Worm (Caenorhabditis elegans) whole organism, late embryonic: Measurements from ENCODE around the gene C45G9.4.

ENCODE experiments used
- C08G9.2 ChIP-seq: sonication (generic microtip); optimal IDR thresholded peaks from 2 replicates; lab custom pipeline; 2016; ENCODE audit warnings: mild to moderate bottlenecking, missing genetic modification characterization, moderate library complexity, missing compliant biosample characterization
- C38D4.7 ChIP-seq: fragments of 200-800 bp; sonication (Bioruptor generic); optimal IDR thresholded peaks from 2 replicates; lab custom pipeline; 2018; ENCODE audit warnings: mild to moderate bottlenecking, missing genetic modification characterization, moderate library complexity, missing compliant biosample characterization
- F13H6.1 ChIP-seq: sonication (generic microtip); optimal IDR thresholded peaks from 2 replicates; lab custom pipeline; 2016; ENCODE audit warnings: missing genetic modification characterization, missing compliant biosample characterization
- K02D7.2 ChIP-seq: sonication (generic microtip); optimal IDR thresholded peaks from 2 replicates; lab custom pipeline; 2017; ENCODE audit warnings: mild to moderate bottlenecking, missing genetic modification characterization, missing compliant biosample characterization
- T23F11.4 ChIP-seq: fragments of 200-800 bp; sonication (Bioruptor generic); optimal IDR thresholded peaks from 2 replicates; lab custom pipeline; 2018; ENCODE audit warnings: mild to moderate bottlenecking, missing genetic modification characterization, missing compliant biosample characterization
- Y22D7AL.16 ChIP-seq: sonication (generic microtip); optimal IDR thresholded peaks from 2 replicates; lab custom pipeline; 2016; ENCODE audit warnings: missing genetic modification characterization, missing compliant biosample characterization
- ama-1 ChIP-seq: fragments of 150-350 bp; optimal IDR thresholded peaks from 2 replicates; lab custom pipeline; 2014
- ceh-14 ChIP-seq: sonication (generic microtip); optimal IDR thresholded peaks from 2 replicates; lab custom pipeline; 2016; ENCODE audit warnings: missing genotype, missing genetic modification characterization, missing compliant biosample characterization
- ceh-2 ChIP-seq: sonication (generic microtip); optimal IDR thresholded peaks from 2 replicates; lab custom pipeline; 2016; ENCODE audit warnings: missing genotype, missing genetic modification characterization, missing compliant biosample characterization
- ceh-22 ChIP-seq: sonication (generic microtip); optimal IDR thresholded peaks from 2 replicates; lab custom pipeline; 2017; ENCODE audit warnings: missing biosample characterization, missing genetic modification characterization
- ceh-24 ChIP-seq: sonication (generic microtip); optimal IDR thresholded peaks from 2 replicates; lab custom pipeline; 2016; ENCODE audit warnings: mild to moderate bottlenecking, missing genetic modification characterization, missing compliant biosample characterization
- ceh-31 ChIP-seq: sonication (generic microtip); optimal IDR thresholded peaks from 2 replicates; lab custom pipeline; 2016; ENCODE audit warnings: missing genetic modification characterization, missing compliant biosample characterization
- ceh-45 ChIP-seq: fragments of 200-800 bp; sonication (Bioruptor generic); IDR thresholded peaks from 2 replicates; pipeline ENCODE4 v1.3.6; 2022; ENCODE audit warnings: missing genetic modification reagents, missing genetic modification characterization, missing compliant biosample characterization
- ceh-48 ChIP-seq: sonication (generic microtip); optimal IDR thresholded peaks from 2 replicates; lab custom pipeline; 2016; ENCODE audit warnings: missing genetic modification characterization, inconsistent platforms, missing compliant biosample characterization
- ceh-6 ChIP-seq: fragments of 200-800 bp; sonication (Bioruptor generic); optimal IDR thresholded peaks from 2 replicates; lab custom pipeline; 2018; ENCODE audit warnings: mild to moderate bottlenecking, missing genetic modification characterization, missing compliant biosample characterization
- che-1 ChIP-seq: sonication (generic microtip); optimal IDR thresholded peaks from 2 replicates; lab custom pipeline; 2016; ENCODE audit warnings: mild to moderate bottlenecking, missing genetic modification characterization, missing compliant biosample characterization
- elt-2 ChIP-seq: sonication (generic microtip); optimal IDR thresholded peaks from 2 replicates; lab custom pipeline; 2016; ENCODE audit warnings: missing genetic modification reagents, missing genetic modification characterization, missing compliant biosample characterization
- ets-4 ChIP-seq: sonication (generic microtip); optimal IDR thresholded peaks from 2 replicates; lab custom pipeline; 2016; ENCODE audit warnings: missing genetic modification characterization, missing compliant biosample characterization
- fax-1 ChIP-seq: sonication (generic microtip); optimal IDR thresholded peaks from 2 replicates; lab custom pipeline; 2016; ENCODE audit warnings: missing genotype, missing genetic modification characterization, missing compliant biosample characterization
- fkh-6 ChIP-seq: sonication (generic microtip); optimal IDR thresholded peaks from 2 replicates; lab custom pipeline; 2016; ENCODE audit warnings: missing genetic modification characterization, missing compliant biosample characterization
- hlh-13 ChIP-seq: fragments of 200-800 bp; sonication (Bioruptor generic); optimal IDR thresholded peaks from 2 replicates; lab custom pipeline; 2018; ENCODE audit warnings: mild to moderate bottlenecking, missing genetic modification characterization, missing compliant biosample characterization
- hlh-15 ChIP-seq: sonication (generic microtip); optimal IDR thresholded peaks from 2 replicates; lab custom pipeline; 2016; ENCODE audit warnings: missing genetic modification characterization, missing compliant biosample characterization
- hlh-30 ChIP-seq: sonication (generic microtip); optimal IDR thresholded peaks from 2 replicates; lab custom pipeline; 2017; ENCODE audit warnings: antibody characterized with exemption, missing genetic modification characterization, missing compliant biosample characterization; ENCODE audit not compliant: insufficient read depth
- hlh-6 ChIP-seq: sonication (generic microtip); optimal IDR thresholded peaks from 2 replicates; lab custom pipeline; 2016; ENCODE audit warnings: missing genotype, missing genetic modification characterization, missing compliant biosample characterization
- hlh-8 ChIP-seq: sonication (generic microtip); optimal IDR thresholded peaks from 2 replicates; lab custom pipeline; 2016; ENCODE audit warnings: missing genotype, missing genetic modification characterization, missing compliant biosample characterization
- lim-6 ChIP-seq: sonication (generic microtip); optimal IDR thresholded peaks from 2 replicates; lab custom pipeline; 2016; ENCODE audit warnings: missing genetic modification characterization, missing compliant biosample characterization
- lin-11 ChIP-seq: fragments of 200-800 bp; sonication (Bioruptor generic); optimal IDR thresholded peaks from 2 replicates; lab custom pipeline; 2018; ENCODE audit warnings: mild to moderate bottlenecking, missing genetic modification characterization, missing compliant biosample characterization
- madf-2 ChIP-seq: sonication (generic microtip); optimal IDR thresholded peaks from 2 replicates; lab custom pipeline; 2017; ENCODE audit warnings: missing genetic modification characterization, missing compliant biosample characterization
- nhr-11 ChIP-seq: fragments of 150-350 bp; optimal IDR thresholded peaks from 2 replicates; lab custom pipeline; 2014; ENCODE audit warnings: missing biosample characterization, missing genetic modification characterization
- nhr-232 ChIP-seq: sonication (generic microtip); optimal IDR thresholded peaks from 2 replicates; lab custom pipeline; 2016; ENCODE audit warnings: missing genetic modification characterization, missing compliant biosample characterization
- pax-1 ChIP-seq: fragments of 150-350 bp; optimal IDR thresholded peaks from 2 replicates; lab custom pipeline; 2014; ENCODE audit warnings: missing biosample characterization, missing genetic modification characterization
- pha-2 ChIP-seq: sonication (generic microtip); optimal IDR thresholded peaks from 2 replicates; lab custom pipeline; 2017; ENCODE audit warnings: mild to moderate bottlenecking, missing genetic modification characterization, missing compliant biosample characterization
- pqm-1 ChIP-seq: sonication (generic microtip); optimal IDR thresholded peaks from 2 replicates; lab custom pipeline; 2016; ENCODE audit warnings: missing genetic modification characterization, missing compliant biosample characterization
- pros-1 ChIP-seq: fragments of 150-350 bp; optimal IDR thresholded peaks from 2 replicates; lab custom pipeline; 2014; ENCODE audit warnings: missing biosample characterization, missing genetic modification reagents, missing genetic modification characterization
- ref-2 ChIP-seq: sonication (generic microtip); optimal IDR thresholded peaks from 2 replicates; lab custom pipeline; 2016; ENCODE audit warnings: missing genetic modification characterization, missing compliant biosample characterization
- sdc-2 ChIP-seq: sonication (generic microtip); optimal IDR thresholded peaks from 2 replicates; lab custom pipeline; 2016; ENCODE audit warnings: missing genotype, missing genetic modification characterization, missing compliant biosample characterization
- sox-4 ChIP-seq: sonication (generic microtip); optimal IDR thresholded peaks from 2 replicates; lab custom pipeline; 2017; ENCODE audit warnings: mild to moderate bottlenecking, missing genetic modification characterization, inconsistent platforms, missing compliant biosample characterization
- syd-9 ChIP-seq: sonication (generic microtip); optimal IDR thresholded peaks from 2 replicates; lab custom pipeline; 2016; ENCODE audit warnings: mild to moderate bottlenecking, missing genetic modification characterization, moderate library complexity, missing compliant biosample characterization
- tbx-2 ChIP-seq: sonication (generic microtip); optimal IDR thresholded peaks from 2 replicates; lab custom pipeline; 2016; ENCODE audit warnings: missing genetic modification characterization, missing compliant biosample characterization
- ttx-3 ChIP-seq: sonication (generic microtip); optimal IDR thresholded peaks from 2 replicates; lab custom pipeline; 2016; ENCODE audit warnings: missing genetic modification reagents, missing genetic modification characterization, missing compliant biosample characterization
- unc-3 ChIP-seq, 2 experiments: fragments of 200-800 bp in 1 of 2; sonication (Bioruptor generic) in 1 of 2; sonication (generic microtip) in 1 of 2; conservative IDR thresholded peaks in 1 of 2; optimal IDR thresholded peaks in 1 of 2; 2 replicates each; pipeline versions ENCODE4 v1.3.6 to Lab custom; 2016 to 2022; ENCODE audit warnings: missing compliant biosample characterization in 2 of 2, missing genetic modification characterization in 2 of 2, missing genetic modification reagents in 1 of 2
- unc-55 ChIP-seq: sonication (generic microtip); optimal IDR thresholded peaks from 2 replicates; lab custom pipeline; 2017; ENCODE audit warnings: missing biosample characterization, missing genetic modification reagents, missing genetic modification characterization
- unc-86 ChIP-seq: sonication (generic microtip); optimal IDR thresholded peaks from 2 replicates; lab custom pipeline; 2016; ENCODE audit warnings: missing genetic modification characterization, missing compliant biosample characterization
- zip-5 ChIP-seq: sonication (generic microtip); optimal IDR thresholded peaks from 2 replicates; lab custom pipeline; 2016; ENCODE audit warnings: missing genetic modification characterization, missing compliant biosample characterization
- ztf-16 ChIP-seq: sonication (generic microtip); optimal IDR thresholded peaks from 2 replicates; lab custom pipeline; 2017; ENCODE audit warnings: missing genetic modification characterization, missing compliant biosample characterization

Gene C45G9.4

DNA sequence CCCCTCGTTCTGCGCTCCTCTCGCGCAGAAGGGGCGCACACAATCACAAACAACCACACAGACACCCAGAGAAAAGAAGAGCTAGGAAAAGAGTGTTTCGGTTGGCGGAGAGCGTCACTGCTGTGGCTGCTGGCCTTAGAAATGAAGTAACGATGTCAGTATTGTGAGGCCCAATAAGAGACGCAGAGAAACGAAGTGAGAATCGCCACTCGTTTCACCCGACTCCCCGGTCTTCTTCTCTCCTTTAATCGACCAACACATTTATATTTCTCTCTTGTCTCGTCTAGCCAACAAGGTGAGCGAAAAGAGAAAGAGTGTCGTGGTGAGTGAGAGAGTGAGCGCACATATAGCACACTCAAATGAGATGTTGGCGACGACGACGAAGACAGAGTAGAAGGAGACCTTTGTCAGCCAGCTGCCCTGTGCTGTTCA lies 48.6 kb upstream of the C45G9.4 start (continued):
- no peak for TF ChIP-seq ceh-6 (GFP tag; lab: Kevin White, UChicago)
- TF ChIP-seq pax-1: peak; percentile 67
- TF ChIP-seq C08G9.2 (tag; lab: Kevin White, UChicago): peak; percentile 48
- TF ChIP-seq ama-1 (lab: Kevin White, UChicago): no peak
- peak; percentile 54 for TF ChIP-seq hlh-6 (tag; lab: Kevin White, UChicago)
- TF ChIP-seq che-1 (tag; lab: Kevin White, UChicago): no peak
- TF ChIP-seq Y22D7AL.16 (tag; lab: Kevin White, UChicago): no peak
- TF ChIP-seq ceh-22 (tag; lab: Kevin White, UChicago): no peak
- TF ChIP-seq ceh-48 (tag; lab: Kevin White, UChicago): peak; percentile 43
- TF ChIP-seq lim-6 (tag; lab: Kevin White, UChicago): peak; percentile 58
- TF ChIP-seq ceh-45 (GFP tag; lab: Robert Waterston, UW): no peak
- peak; percentile 70 for TF ChIP-seq ceh-2 (tag; lab: Kevin White, UChicago)
- TF ChIP-seq fkh-6 (tag; lab: Kevin White, UChicago): no peak
- peak; percentile 70 for TF ChIP-seq pha-2
- peak; percentile 84 for TF ChIP-seq ets-4 (tag; lab: Kevin White, UChicago)
- peak; percentile 73 for TF ChIP-seq hlh-30 (tag; lab: Kevin White, UChicago)
- peak; percentile 97 for TF ChIP-seq tbx-2 (tag; lab: Kevin White, UChicago)
- peak; percentile 65 for TF ChIP-seq hlh-8 (tag; lab: Kevin White, UChicago)
- TF ChIP-seq fax-1: peak; percentile 39
- peak; percentile 20 for TF ChIP-seq elt-2 (tag; lab: Kevin White, UChicago)

DNA sequence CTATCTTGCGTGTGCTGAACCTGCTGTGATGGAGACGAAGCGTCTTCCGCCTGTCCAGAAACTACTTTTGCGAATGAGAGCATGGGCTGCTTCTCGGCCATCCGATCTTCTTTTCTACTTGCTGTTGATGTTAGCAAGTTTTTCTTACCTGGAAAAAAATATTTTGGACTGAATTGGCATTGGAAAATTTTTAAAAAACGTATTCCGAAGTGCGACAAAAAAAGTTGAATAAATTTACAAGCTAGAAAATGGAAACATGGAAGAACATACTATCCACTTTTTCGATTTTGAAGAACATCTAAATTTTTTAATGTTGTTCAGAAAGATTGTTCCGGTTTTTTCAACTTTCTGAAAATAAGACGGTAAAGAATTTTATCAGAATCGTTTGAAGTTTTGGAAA lies 45.0 kb upstream of the C45G9.4 start, which contains the start of gene larp-1:
Gene larp-1 (minus strand): TSS at position 101 of the 400 bp plus-strand sequence.
- TF ChIP-seq madf-2 (tag; lab: Kevin White, UChicago): no peak
- TF ChIP-seq ref-2 (tag; lab: Kevin White, UChicago): no peak
- no peak for TF ChIP-seq ceh-6 (GFP tag; lab: Kevin White, UChicago)
- no peak for TF ChIP-seq ceh-14 (tag; lab: Kevin White, UChicago)
- TF ChIP-seq ceh-31 (tag; lab: Kevin White, UChicago): no peak
- TF ChIP-seq lim-6 (tag; lab: Kevin White, UChicago): no peak
- TF ChIP-seq hlh-15: no peak

DNA sequence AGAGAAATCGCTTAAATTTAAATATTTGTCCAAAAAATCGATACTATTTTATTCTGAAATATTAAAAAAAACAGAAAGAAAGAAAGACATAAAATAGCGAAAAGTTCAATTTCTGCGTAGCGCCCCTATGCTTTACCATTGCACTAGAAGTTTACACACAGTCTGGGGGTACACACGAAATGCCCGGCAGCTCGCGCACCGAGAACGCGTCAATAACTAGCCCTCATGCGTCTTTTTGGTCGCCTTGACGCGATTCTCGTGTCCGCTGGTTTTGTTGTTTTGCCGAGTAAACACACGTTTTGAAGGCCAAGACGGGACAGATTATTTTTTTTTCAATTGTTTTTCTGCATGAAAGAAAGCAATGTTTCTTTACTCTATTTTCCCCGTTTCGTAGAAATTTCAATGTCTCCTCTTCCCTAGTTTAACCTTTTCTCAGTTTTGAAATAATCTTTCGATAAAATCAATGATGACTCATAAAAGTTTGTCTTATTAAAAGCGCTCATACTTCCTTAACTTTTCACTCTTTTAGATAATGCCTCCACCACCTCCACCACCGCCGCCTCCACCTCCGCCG lies 44.3 kb upstream of the C45G9.4 start, which contains the start of gene wip-1:
Gene wip-1 (plus strand): TSS at position 524 of the 574 bp plus-strand sequence.
- peak; percentile 59 for TF ChIP-seq nhr-232 (tag; lab: Kevin White, UChicago)
- TF ChIP-seq nhr-11 (tag; lab: Kevin White, UChicago): no peak
- peak; percentile 65 for TF ChIP-seq unc-55 (GFP tag; lab: Kevin White, UChicago)
- peak; percentile 30 for TF ChIP-seq C38D4.7 (GFP tag; lab: Kevin White, UChicago)
- TF ChIP-seq ceh-31 (tag; lab: Kevin White, UChicago): peak; percentile 91
- peak; percentile 31 for TF ChIP-seq sox-4 (tag; lab: Kevin White, UChicago)
- peak; percentile 58 for TF ChIP-seq fax-1
- peak; percentile 64 for TF ChIP-seq T23F11.4 (GFP tag; lab: Kevin White, UChicago)
- TF ChIP-seq zip-5 (tag; lab: Kevin White, UChicago): peak; percentile 41
- peak; percentile 17 for TF ChIP-seq Y22D7AL.16 (tag; lab: Kevin White, UChicago)
- peak; percentile 5 for TF ChIP-seq lim-6 (tag; lab: Kevin White, UChicago)
- no peak for TF ChIP-seq lin-11 (tag; lab: Kevin White, UChicago)
- TF ChIP-seq hlh-30 (tag; lab: Kevin White, UChicago): peak; percentile 87
- TF ChIP-seq hlh-13 (GFP tag; lab: Kevin White, UChicago): no peak
- peak; percentile 69 for TF ChIP-seq ceh-2 (tag; lab: Kevin White, UChicago)
- TF ChIP-seq ets-4 (tag; lab: Kevin White, UChicago): peak; percentile 98
- peak; percentile 58 for TF ChIP-seq ttx-3 (tag; lab: Kevin White, UChicago)
- TF ChIP-seq ama-1 (lab: Kevin White, UChicago): no peak
- TF ChIP-seq ceh-48 (tag; lab: Kevin White, UChicago): peak; percentile 69
- TF ChIP-seq ztf-16 (tag; lab: Kevin White, UChicago): peak; percentile 84
- peak; percentile 71 for TF ChIP-seq unc-86 (tag; lab: Kevin White, UChicago)
- TF ChIP-seq pha-2: peak; percentile 38
- TF ChIP-seq hlh-6 (tag; lab: Kevin White, UChicago): peak; percentile 72
- TF ChIP-seq ceh-24 (tag; lab: Kevin White, UChicago): no peak
- TF ChIP-seq unc-3 (GFP tag; conservative IDR thresholded peaks at IDR 0.05; lab: Robert Waterston, UW): 0 out of 2 replicates have a peak, but pooled peaks have one; percentile 51
- TF ChIP-seq unc-3 (tag; optimal IDR thresholded peaks at IDR 0.05; lab: Kevin White, UChicago): peak; percentile 71
- peak; percentile 89 for TF ChIP-seq ceh-14 (tag; lab: Kevin White, UChicago)
- peak; percentile 78 for TF ChIP-seq syd-9 (tag; lab: Kevin White, UChicago)
- TF ChIP-seq hlh-8 (tag; lab: Kevin White, UChicago): peak; percentile 49
- TF ChIP-seq pros-1 (tag; lab: Kevin White, UChicago): no peak
- TF ChIP-seq hlh-15: peak; percentile 2
- peak; percentile 60 for TF ChIP-seq fkh-6 (tag; lab: Kevin White, UChicago)
- TF ChIP-seq K02D7.2 (tag; lab: Kevin White, UChicago): no peak
- TF ChIP-seq sdc-2: peak; percentile 79
- TF ChIP-seq pqm-1 (tag; lab: Kevin White, UChicago): peak; percentile 72
- peak; percentile 80 for TF ChIP-seq F13H6.1
